Worm (Caenorhabditis elegans) whole organism, early embryonic: ENCODE data around the gene mrpl-42.

Source experiments
- F13C5.2 ChIP-seq: sonication (generic microtip); optimal IDR thresholded peaks from 2 replicates; lab custom pipeline; 2017; ENCODE audit warnings: mild to moderate bottlenecking, missing genetic modification characterization, inconsistent platforms, missing compliant biosample characterization
- ama-1 ChIP-seq: fragments of 150-350 bp; optimal IDR thresholded peaks from 2 replicates; lab custom pipeline; 2014
- ceh-36 ChIP-seq: sonication (generic microtip); optimal IDR thresholded peaks from 2 replicates; lab custom pipeline; 2016; ENCODE audit warnings: missing genetic modification characterization, inconsistent platforms, missing compliant biosample characterization
- ets-7 ChIP-seq: sonication (generic microtip); optimal IDR thresholded peaks from 2 replicates; lab custom pipeline; 2016; ENCODE audit warnings: missing genotype, missing genetic modification characterization, missing compliant biosample characterization
- flt-1 ChIP-seq: fragments of 200-800 bp; sonication (Bioruptor generic); IDR thresholded peaks from 2 replicates; pipeline ENCODE4 v1.3.6; 2022; ENCODE audit warnings: missing genetic modification characterization, missing compliant biosample characterization
- sea-1 ChIP-seq: fragments of 200-800 bp; sonication (Bioruptor generic); conservative IDR thresholded peaks from 2 replicates; pipeline ENCODE4 v1.3.6; 2022; ENCODE audit warnings: missing genetic modification characterization, missing compliant biosample characterization
- tbx-37 ChIP-seq: fragments of 200-800 bp; sonication (Bioruptor generic); conservative IDR thresholded peaks from 2 replicates; pipeline ENCODE4 v1.3.6; 2022; ENCODE audit warnings: missing genetic modification reagents, missing genetic modification characterization, missing compliant biosample characterization
- tra-4 ChIP-seq: sonication (generic microtip); optimal IDR thresholded peaks from 2 replicates; lab custom pipeline; 2017; ENCODE audit warnings: missing genetic modification characterization, missing compliant biosample characterization

DNA sequence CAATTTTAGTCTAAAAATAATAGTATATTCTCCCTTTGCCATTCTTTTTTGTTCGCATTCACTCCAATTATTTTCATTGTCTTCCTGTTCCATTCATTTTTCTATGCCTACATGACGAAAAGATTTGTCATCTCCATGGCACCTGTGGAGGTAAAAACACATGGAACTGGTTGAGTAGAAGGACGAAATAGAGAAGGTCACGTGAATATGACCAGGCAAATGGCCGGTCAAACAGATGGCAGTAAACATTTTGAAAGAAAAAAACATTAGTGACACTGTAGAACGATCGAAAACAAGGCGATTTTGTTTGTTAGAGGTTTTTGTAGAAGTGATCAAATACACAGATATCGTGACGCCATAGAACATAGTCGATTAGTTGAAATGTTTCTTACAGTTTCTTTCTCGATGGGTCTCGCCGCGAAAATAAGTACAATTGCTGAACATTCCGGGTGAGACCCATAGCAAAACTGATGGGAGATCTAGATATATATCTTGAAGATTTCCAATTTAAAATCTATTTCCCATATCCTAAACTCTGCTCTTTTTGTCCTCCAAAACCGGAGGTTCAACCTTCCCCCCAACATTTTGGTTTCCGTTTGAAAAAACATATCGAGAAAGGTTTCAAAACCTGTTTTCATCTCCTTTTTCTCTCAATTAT is 3.6 kb downstream of the mrpl-42 start:
- TF ChIP-seq ama-1 (lab: Kevin White, UChicago) (no peak), tra-4 (tag; lab: Kevin White, UChicago) (no peak), ceh-36 (tag; lab: Kevin White, UChicago) (no peak), flt-1 (GFP tag; lab: Robert Waterston, UW) (no peak), tbx-37 (GFP tag; lab: Robert Waterston, UW) (no peak), sea-1 (GFP tag; lab: Robert Waterston, UW) (no peak), ets-7 (tag; lab: Kevin White, UChicago) (no peak), F13C5.2 (tag; lab: Kevin White, UChicago) (no peak)
